Worm (Caenorhabditis elegans): ENCODE measurements around the gene F20D6.11.

The F20D6.11 gene

DNA sequence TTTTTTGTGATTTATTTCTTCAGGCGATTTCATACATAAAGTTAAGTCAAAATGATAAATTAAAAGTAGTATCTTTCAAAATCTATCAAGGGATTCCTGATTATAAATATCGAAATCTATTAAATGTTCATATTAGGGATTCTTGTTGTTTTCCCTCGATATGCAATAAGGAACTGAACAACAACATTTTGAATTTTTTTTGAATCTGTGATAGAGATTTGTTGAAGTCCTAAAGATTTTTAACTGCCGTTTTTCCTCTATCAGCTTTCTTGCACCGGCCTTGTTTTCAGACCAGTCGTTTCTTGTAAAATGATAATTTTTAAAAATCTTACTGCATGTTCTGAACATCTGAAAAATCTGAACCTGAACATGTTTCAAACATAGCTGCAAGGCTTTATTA lies 43.2 kb downstream of the F20D6.11 start:
- TF ChIP-seq Y75B8A.6 (GFP tag; IDR thresholded peaks at IDR 0.05) (no peak), dmd-6 (GFP tag; IDR thresholded peaks at IDR 0.05) (no peak), mxl-2 (GFP tag; conservative IDR thresholded peaks at IDR 0.05) (no peak), pqm-1 (tag; optimal IDR thresholded peaks at IDR 0.05) (no peak), dmd-8 (GFP tag; IDR thresholded peaks at IDR 0.05) (no peak), nhr-77 (tag; optimal IDR thresholded peaks at IDR 0.05) (no peak), mdl-1 (tag; optimal IDR thresholded peaks at IDR 0.05) (no peak), ztf-11 (tag; optimal IDR thresholded peaks at IDR 0.05) (no peak), zfp-2 (tag; optimal IDR thresholded peaks at IDR 0.05) (no peak), dve-1 (tag; optimal IDR thresholded peaks at IDR 0.05; ENCODE audit: insufficient read depth) (no peak), ctbp-1 (GFP tag; IDR thresholded peaks at IDR 0.05) (no peak), rbr-2 (tag; optimal IDR thresholded peaks at IDR 0.05) (no peak), nhr-102 (tag; optimal IDR thresholded peaks at IDR 0.05) (no peak), mxl-3 (GFP tag; optimal IDR thresholded peaks at IDR 0.05) (no peak)

Data from whole organism, L4 larva.